Worm (Caenorhabditis elegans): Measurements from ENCODE around the gene fbxa-28.

DNA sequence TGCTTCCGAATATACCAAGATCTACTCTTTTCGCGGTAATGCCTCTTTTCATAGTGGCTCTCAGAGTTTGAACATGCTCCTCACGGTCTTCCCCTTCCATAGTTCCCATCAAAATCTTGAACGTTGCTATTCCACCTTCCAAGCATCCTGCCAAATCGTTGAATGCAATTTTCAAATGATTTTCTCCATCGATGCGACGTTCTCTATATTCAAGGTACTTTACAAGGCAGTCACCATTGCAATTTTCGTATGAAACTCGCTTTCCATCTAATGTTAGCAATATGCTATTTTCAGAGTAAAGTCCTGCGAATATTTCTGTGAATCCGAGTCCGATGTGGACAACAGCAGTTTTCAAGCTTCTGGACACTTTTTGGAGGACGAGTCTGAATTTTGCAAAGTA lies 16.6 kb downstream of the fbxa-28 start:
- TF ChIP-seq ztf-11 (tag; optimal IDR thresholded peaks at IDR 0.05) (no peak), nhr-21 (tag; optimal IDR thresholded peaks at IDR 0.05) (no peak), alr-1 (tag; optimal IDR thresholded peaks at IDR 0.05) (no peak), F13H6.1 (tag; optimal IDR thresholded peaks at IDR 0.05) (no peak), lsy-2 (tag; optimal IDR thresholded peaks at IDR 0.05) (no peak), unc-62 (GFP tag; optimal IDR thresholded peaks at IDR 0.05) (no peak), ama-1 (optimal IDR thresholded peaks at IDR 0.05) (no peak), unc-39 (tag; optimal IDR thresholded peaks at IDR 0.05) (no peak), mdl-1 (tag; optimal IDR thresholded peaks at IDR 0.05) (no peak), dmd-4 (tag; optimal IDR thresholded peaks at IDR 0.05) (no peak)
